Fruit fly (Drosophila melanogaster) whole organism, embryonic: ENCODE measurements around the gene unc-119.

Experiments
- CG12155 ChIP-seq: fragments of 200-800 bp; sonication (Bioruptor generic); optimal IDR thresholded peaks from 3 replicates; lab custom pipeline; 2016; ENCODE audit warnings: missing biosample characterization, missing genetic modification characterization
- CG13123 ChIP-seq: fragments of 200-800 bp; sonication (Bioruptor generic); optimal IDR thresholded peaks from 2 replicates; lab custom pipeline; 2016; ENCODE audit warnings: missing biosample characterization, missing genetic modification characterization
- CG1602 ChIP-seq: fragments of 200-800 bp; sonication (Bioruptor generic); optimal IDR thresholded peaks from 3 replicates; lab custom pipeline; 2016; ENCODE audit warnings: missing biosample characterization, missing genetic modification characterization
- CG1792 ChIP-seq: fragments of 200-800 bp; sonication (Bioruptor generic); optimal IDR thresholded peaks from 2 replicates; lab custom pipeline; 2016; ENCODE audit warnings: missing biosample characterization, missing genetic modification characterization
- CG9876 ChIP-seq: fragments of 200-800 bp; sonication (Bioruptor generic); optimal IDR thresholded peaks from 2 replicates; lab custom pipeline; 2016; ENCODE audit warnings: missing biosample characterization, missing genetic modification characterization
- gcm2 ChIP-seq: fragments of 200-800 bp; sonication (Bioruptor generic); optimal IDR thresholded peaks from 2 replicates; lab custom pipeline; 2016; ENCODE audit warnings: missing biosample characterization, missing genetic modification characterization
- psq ChIP-seq: fragments of 200-800 bp; sonication (Bioruptor generic); optimal IDR thresholded peaks from 2 replicates; lab custom pipeline; 2017; ENCODE audit warnings: missing biosample characterization, missing genetic modification characterization
- sim ChIP-seq: fragments of 200-800 bp; sonication (Bioruptor generic); IDR thresholded peaks from 2 replicates; pipeline ENCODE4 v1.3.6; 2022; ENCODE audit warnings: missing biosample characterization, missing genetic modification characterization
- ssp ChIP-seq: fragments of 200-800 bp; sonication (Bioruptor generic); IDR thresholded peaks from 2 replicates; pipeline ENCODE4 v1.3.6; 2022; ENCODE audit warnings: missing biosample characterization, missing genetic modification characterization

dm6 chrX:7241985-7242627 is 49.0 kb downstream of the unc-119 start:
- TF ChIP-seq ssp (GFP tag; lab: Robert Waterston, UW), result 0 out of 2 replicates have a peak, but pooled peaks have one; percentile 28
- peak; percentile 48 for TF ChIP-seq CG13123 (GFP tag; lab: Kevin White, UChicago)
- peak; percentile 4 for TF ChIP-seq CG1792 (GFP tag; lab: Kevin White, UChicago)
- TF ChIP-seq sim, result peak; percentile 69
- TF ChIP-seq gcm2 (GFP tag; lab: Kevin White, UChicago), result peak; percentile 57
- TF ChIP-seq CG1602 (GFP tag; lab: Kevin White, UChicago), result peak; percentile 65
- peak; percentile 32 for TF ChIP-seq CG12155
- peak; percentile 91 for TF ChIP-seq CG9876
- peak; percentile 59 for TF ChIP-seq psq (GFP tag; lab: Kevin White, UChicago)
